Fruit fly (Drosophila melanogaster) whole organism, adult: ENCODE results near the gene CG9555.

Experiments used
- CG11617 ChIP-seq: fragments of 200-800 bp; sonication (Bioruptor generic); optimal IDR thresholded peaks from 2 replicates; lab custom pipeline; 2017; ENCODE audit warnings: mild to moderate bottlenecking, missing biosample characterization, missing genetic modification reagents, missing genetic modification characterization
- CG12768 ChIP-seq: fragments of 200-800 bp; sonication (Bioruptor generic); optimal IDR thresholded peaks from 2 replicates; lab custom pipeline; 2017; ENCODE audit warnings: missing biosample characterization, missing genetic modification characterization, mild to moderate bottlenecking, moderate library complexity, missing genetic modification reagents
- CG14711 ChIP-seq: fragments of 200-800 bp; sonication (Bioruptor generic); optimal IDR thresholded peaks from 2 replicates; lab custom pipeline; 2018; ENCODE audit warnings: missing biosample characterization, mild to moderate bottlenecking, missing genetic modification characterization, moderate library complexity
- CG1620 ChIP-seq: fragments of 200-800 bp; sonication (Bioruptor generic); optimal IDR thresholded peaks from 2 replicates; lab custom pipeline; 2016; ENCODE audit warnings: missing biosample characterization, missing genetic modification characterization
- CG33017 ChIP-seq: fragments of 200-800 bp; sonication (Bioruptor generic); optimal IDR thresholded peaks from 2 replicates; lab custom pipeline; 2018; ENCODE audit warnings: missing biosample characterization, mild to moderate bottlenecking, missing genetic modification characterization, moderate library complexity
- CG5204 ChIP-seq: fragments of 200-800 bp; sonication (Bioruptor generic); optimal IDR thresholded peaks from 2 replicates; lab custom pipeline; 2016; ENCODE audit warnings: missing biosample characterization, missing genetic modification characterization
- CG7045 ChIP-seq: fragments of 200-800 bp; sonication (Bioruptor generic); optimal IDR thresholded peaks from 2 replicates; lab custom pipeline; 2017; ENCODE audit warnings: missing biosample characterization, mild to moderate bottlenecking, missing genetic modification characterization
- CG7101 ChIP-seq: fragments of 200-800 bp; sonication (Bioruptor generic); optimal IDR thresholded peaks from 2 replicates; lab custom pipeline; 2018; ENCODE audit warnings: missing biosample characterization, mild to moderate bottlenecking, missing genetic modification characterization, moderate library complexity
- Clk ChIP-seq: fragments of 200-800 bp; sonication (Bioruptor generic); optimal IDR thresholded peaks from 2 replicates; lab custom pipeline; 2017; ENCODE audit warnings: missing biosample characterization, missing genetic modification characterization
- Crg-1 ChIP-seq: fragments of 200-800 bp; sonication (Bioruptor generic); optimal IDR thresholded peaks from 2 replicates; lab custom pipeline; 2016; ENCODE audit warnings: missing biosample characterization, missing genetic modification characterization
- Hr96 ChIP-seq: fragments of 200-800 bp; sonication (Bioruptor generic); optimal IDR thresholded peaks from 2 replicates; lab custom pipeline; 2016; ENCODE audit warnings: missing biosample characterization, missing genetic modification characterization
- Mnt ChIP-seq: fragments of 200-800 bp; sonication (Bioruptor generic); optimal IDR thresholded peaks from 2 replicates; lab custom pipeline; 2016; ENCODE audit warnings: missing biosample characterization, mild to moderate bottlenecking, missing genetic modification characterization
- bab1 ChIP-seq: fragments of 200-800 bp; sonication (Bioruptor generic); optimal IDR thresholded peaks from 3 replicates; lab custom pipeline; 2019; ENCODE audit warnings: missing biosample characterization, mild to moderate bottlenecking, missing genetic modification characterization, moderate library complexity
- cic ChIP-seq: fragments of 200-800 bp; sonication (Bioruptor generic); optimal IDR thresholded peaks from 2 replicates; lab custom pipeline; 2017; ENCODE audit warnings: missing biosample characterization, mild to moderate bottlenecking, missing genetic modification characterization, moderate library complexity
- cnc ChIP-seq, 2 experiments: fragments of >200 bp; optimal IDR thresholded peaks; 2 replicates each; lab custom pipeline; 2017
- kay ChIP-seq: fragments of 200-800 bp; sonication (Bioruptor generic); peaks from one replicate; lab custom pipeline; 2016; ENCODE audit warnings: missing biosample characterization, missing genetic modification characterization, borderline replicate concordance
- ovo ChIP-seq: fragments of 200-800 bp; sonication (Bioruptor generic); optimal IDR thresholded peaks from 2 replicates; lab custom pipeline; 2016; ENCODE audit warnings: missing biosample characterization, missing genetic modification characterization
- pad ChIP-seq: fragments of 200-800 bp; sonication (Bioruptor generic); optimal IDR thresholded peaks from 3 replicates; lab custom pipeline; 2017; ENCODE audit warnings: missing biosample characterization, missing genetic modification characterization, mild to moderate bottlenecking, moderate library complexity, missing genetic modification reagents
- tj ChIP-seq: fragments of 200-800 bp; sonication (Bioruptor generic); optimal IDR thresholded peaks from 3 replicates; lab custom pipeline; 2017; ENCODE audit warnings: missing biosample characterization, mild to moderate bottlenecking, missing genetic modification characterization, moderate library complexity
- toe ChIP-seq: fragments of 200-800 bp; sonication (Bioruptor generic); optimal IDR thresholded peaks from 2 replicates; lab custom pipeline; 2016; ENCODE audit warnings: missing biosample characterization, missing genetic modification characterization

CG9555 gene

DNA sequence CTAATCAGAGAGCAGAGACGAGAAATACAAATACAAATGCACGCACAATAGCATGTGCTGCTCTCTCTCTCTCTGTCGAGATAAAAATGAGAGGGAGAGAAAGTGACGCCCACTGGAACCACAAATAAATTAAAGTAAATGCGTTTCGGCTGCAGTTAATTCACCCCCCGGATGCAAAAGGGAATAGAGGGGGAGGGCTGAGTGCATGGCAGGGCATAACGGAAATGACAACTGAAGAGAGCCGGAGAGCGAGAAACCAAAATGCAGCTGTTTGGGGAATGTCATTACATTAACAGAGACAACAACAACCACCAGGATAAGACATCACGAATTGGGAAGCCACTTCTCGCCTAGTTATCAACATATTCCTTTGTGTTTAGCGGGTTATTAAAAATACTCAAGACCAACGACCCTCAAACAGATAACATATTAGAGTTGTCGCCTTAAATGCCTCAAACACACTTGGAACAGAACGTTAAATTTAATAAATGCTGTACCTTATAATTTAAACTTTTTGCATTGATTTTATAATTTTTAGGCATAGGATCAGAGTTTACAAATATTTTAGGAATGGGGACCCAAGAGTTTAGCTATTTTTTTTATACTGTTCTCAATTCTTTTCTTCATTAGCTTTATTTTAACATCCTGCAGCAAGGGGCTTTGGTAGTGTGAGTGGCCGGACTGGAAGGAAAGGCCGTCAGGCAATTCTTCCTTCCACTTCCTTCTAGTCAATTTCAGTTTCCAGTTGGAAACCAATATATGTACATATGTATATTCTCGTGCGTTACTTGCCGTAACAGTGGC, 41.4 kb upstream of the CG9555 start:
- peak; percentile 77 for TF ChIP-seq pad (GFP tag; lab: Kevin White, UChicago)
- peak; percentile 77 for TF ChIP-seq cic (GFP tag; lab: Kevin White, UChicago)
- no peak for TF ChIP-seq kay (GFP tag; lab: Kevin White, UChicago)
- peak; percentile 66 for TF ChIP-seq ovo (GFP tag; lab: Kevin White, UChicago)
- peak; percentile 6 for TF ChIP-seq CG11617 (GFP tag; lab: Kevin White, UChicago)
- TF ChIP-seq CG12768 (GFP tag; lab: Kevin White, UChicago): peak; percentile 22
- peak; percentile 60 for TF ChIP-seq Mnt
- TF ChIP-seq Clk (GFP tag; lab: Kevin White, UChicago): no peak

DNA sequence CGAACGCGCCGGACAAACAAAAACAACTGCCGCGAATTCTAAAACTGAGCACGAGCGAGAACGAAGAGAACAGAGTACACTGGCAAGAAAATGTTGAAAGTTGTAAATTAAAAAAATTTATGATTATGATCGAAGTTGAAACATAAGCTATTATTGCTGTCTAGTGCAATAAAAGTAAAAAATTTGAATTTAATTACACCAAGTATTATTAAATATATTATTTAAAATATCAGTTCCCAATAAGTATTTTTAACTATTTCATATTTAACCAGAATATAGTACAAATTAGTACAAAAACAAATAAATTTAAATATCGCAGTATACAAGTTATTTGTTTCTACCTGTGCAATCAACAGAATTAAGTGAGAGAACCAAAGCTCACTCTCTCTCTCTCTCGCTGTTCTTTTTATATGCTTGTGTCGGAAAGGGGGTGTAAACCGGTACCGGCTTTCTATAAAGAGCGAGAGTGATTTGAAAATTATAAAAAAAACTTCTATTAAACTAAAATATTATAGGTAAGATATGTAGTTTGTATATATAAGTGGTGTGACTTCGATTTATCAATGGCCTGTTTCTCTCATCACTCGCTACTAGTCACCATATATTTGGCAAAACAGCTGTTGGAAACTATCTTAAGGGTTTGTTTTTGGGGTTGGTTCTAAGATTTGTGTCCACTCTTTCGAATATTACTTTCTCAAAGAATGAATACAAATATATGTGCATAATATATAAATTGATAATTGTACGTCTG, 40.2 kb upstream of the CG9555 start, which contains the start of gene C1GalTA:
C1GalTA (minus strand) TSS at position 33 of the 751 bp plus-strand sequence.
- TF ChIP-seq cnc (optimal IDR thresholded peaks at IDR 0.05; lab: Kevin White, UChicago) (no peak), CG11617 (GFP tag; lab: Kevin White, UChicago) (peak; percentile 99), pad (GFP tag; lab: Kevin White, UChicago) (peak; percentile 89), kay (GFP tag; lab: Kevin White, UChicago) (peak; percentile 67), Mnt (peak; percentile 66), CG7101 (tag; lab: Kevin White, UChicago) (peak; percentile 99), bab1 (GFP tag; lab: Kevin White, UChicago) (peak; percentile 99), toe (GFP tag; lab: Kevin White, UChicago) (peak; percentile 48), CG12768 (GFP tag; lab: Kevin White, UChicago) (peak; percentile 98), tj (peak; percentile 84), Crg-1 (GFP tag; lab: Kevin White, UChicago) (peak; percentile 90), CG14711 (peak; percentile 97), cic (GFP tag; lab: Kevin White, UChicago) (peak; percentile 91), CG5204 (GFP tag; lab: Kevin White, UChicago) (peak; percentile 72), ovo (GFP tag; lab: Kevin White, UChicago) (peak; percentile 74), CG7045 (peak; percentile 98), Clk (GFP tag; lab: Kevin White, UChicago) (peak; percentile 88), CG33017 (peak; percentile 99), Hr96 (GFP tag; lab: Kevin White, UChicago) (peak; percentile 64), CG1620 (GFP tag; lab: Kevin White, UChicago) (peak; percentile 35)

- TF ChIP-seq toe (GFP tag; lab: Kevin White, UChicago): no peak
- peak; percentile 37 for TF ChIP-seq ovo (GFP tag; lab: Kevin White, UChicago)
- TF ChIP-seq Hr96 (GFP tag; lab: Kevin White, UChicago): no peak
- TF ChIP-seq bab1 (GFP tag; lab: Kevin White, UChicago): no peak
- peak; percentile 4 for TF ChIP-seq pad (GFP tag; lab: Kevin White, UChicago)
- no peak for TF ChIP-seq CG1620 (GFP tag; lab: Kevin White, UChicago)
- TF ChIP-seq CG12768 (GFP tag; lab: Kevin White, UChicago): peak; percentile 53
- peak; percentile 11 for TF ChIP-seq CG11617 (GFP tag; lab: Kevin White, UChicago)
- TF ChIP-seq Crg-1 (GFP tag; lab: Kevin White, UChicago): no peak
- TF ChIP-seq CG14711: no peak
- TF ChIP-seq CG5204 (GFP tag; lab: Kevin White, UChicago): peak; percentile 44
- peak; percentile 72 for TF ChIP-seq CG33017
- TF ChIP-seq tj: peak; percentile 73
- TF ChIP-seq cic (GFP tag; lab: Kevin White, UChicago): peak; percentile 67
- TF ChIP-seq kay (GFP tag; lab: Kevin White, UChicago): peak; percentile 96
- TF ChIP-seq Clk (GFP tag; lab: Kevin White, UChicago): no peak
- TF ChIP-seq cnc (optimal IDR thresholded peaks at IDR 0.05; lab: Kevin White, UChicago): no peak
- no peak for TF ChIP-seq Mnt
- TF ChIP-seq CG7045: no peak
- TF ChIP-seq CG7101 (tag; lab: Kevin White, UChicago): peak; percentile 56
Observed at dm6 chr2L:8952194-8953037, 39.1 kb upstream of the CG9555 start.

dm6 chr2L:8955597-8956335, 35.8 kb upstream of the CG9555 start:
- TF ChIP-seq Hr96 (GFP tag; lab: Kevin White, UChicago): no peak
- TF ChIP-seq CG7101 (tag; lab: Kevin White, UChicago): no peak
- no peak for TF ChIP-seq pad (GFP tag; lab: Kevin White, UChicago)
- no peak for TF ChIP-seq bab1 (GFP tag; lab: Kevin White, UChicago)
- no peak for TF ChIP-seq Clk (GFP tag; lab: Kevin White, UChicago)
- TF ChIP-seq CG33017: peak; percentile 15
- TF ChIP-seq CG11617 (GFP tag; lab: Kevin White, UChicago): no peak
- no peak for TF ChIP-seq CG1620 (GFP tag; lab: Kevin White, UChicago)
- TF ChIP-seq kay (GFP tag; lab: Kevin White, UChicago): peak; percentile 14
- no peak for TF ChIP-seq CG5204 (GFP tag; lab: Kevin White, UChicago)
- TF ChIP-seq Crg-1 (GFP tag; lab: Kevin White, UChicago): peak; percentile 16
- peak; percentile 74 for TF ChIP-seq cic (GFP tag; lab: Kevin White, UChicago)
- TF ChIP-seq tj: no peak
- no peak for TF ChIP-seq cnc (optimal IDR thresholded peaks at IDR 0.05; lab: Kevin White, UChicago)
- no peak for TF ChIP-seq ovo (GFP tag; lab: Kevin White, UChicago)
- TF ChIP-seq CG14711: no peak
- TF ChIP-seq Mnt: peak; percentile 66
- no peak for TF ChIP-seq CG12768 (GFP tag; lab: Kevin White, UChicago)
- TF ChIP-seq CG7045: no peak
- no peak for TF ChIP-seq toe (GFP tag; lab: Kevin White, UChicago)
